Worm (Caenorhabditis elegans): ENCODE measurements around the gene nhr-45.

DNA sequence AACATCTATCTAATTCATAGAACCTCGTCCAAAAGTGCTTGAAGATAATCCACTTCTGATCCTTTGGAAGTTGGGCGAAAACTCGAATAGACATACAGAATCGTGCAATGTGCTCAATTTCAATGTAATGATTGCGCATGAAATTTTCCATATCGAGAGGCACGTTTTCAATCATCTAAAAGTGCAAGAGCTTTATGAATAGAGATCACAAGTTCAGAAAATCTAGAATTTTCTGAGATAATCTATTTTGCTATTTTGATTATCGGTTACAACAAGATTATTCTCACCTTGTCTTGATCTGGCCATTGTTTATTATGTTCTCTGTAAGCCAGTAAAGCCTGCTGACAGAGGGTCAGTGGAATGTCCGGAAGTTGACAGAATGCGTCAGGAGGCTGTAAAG, 2.5 kb downstream of the nhr-45 start:
- TF ChIP-seq zag-1 (tag; optimal IDR thresholded peaks at IDR 0.05): no peak
- TF ChIP-seq unc-62 (GFP tag; optimal IDR thresholded peaks at IDR 0.05): no peak
- TF ChIP-seq snpc-4 (tag; optimal IDR thresholded peaks at IDR 0.05): no peak
- no peak for TF ChIP-seq elt-2 (tag; optimal IDR thresholded peaks at IDR 0.05)
- no peak for TF ChIP-seq lin-39 (tag; optimal IDR thresholded peaks at IDR 0.05)
- TF ChIP-seq nhr-25 (tag; optimal IDR thresholded peaks at IDR 0.05): no peak
- no peak for TF ChIP-seq nhr-237 (tag; optimal IDR thresholded peaks at IDR 0.05)

Measured in whole organism, L3 larva.